Fruit fly (Drosophila melanogaster) ovary, adult (tissue): Measurements from ENCODE around the gene PRY.
"Not testable (repeated sequence)": the region's sequence is repeated elsewhere in the genome, so short reads cannot be mapped to it uniquely, and the experiment has no call there.

Source experiments
- CG17801 ChIP-seq: fragments of 200-800 bp; optimal IDR thresholded peaks from 2 replicates; lab custom pipeline; 2019; ENCODE audit warnings: missing biosample characterization, mild to moderate bottlenecking, missing genetic modification characterization, moderate library complexity; ENCODE audit not compliant: partially characterized antibody

Gene PRY

DNA sequence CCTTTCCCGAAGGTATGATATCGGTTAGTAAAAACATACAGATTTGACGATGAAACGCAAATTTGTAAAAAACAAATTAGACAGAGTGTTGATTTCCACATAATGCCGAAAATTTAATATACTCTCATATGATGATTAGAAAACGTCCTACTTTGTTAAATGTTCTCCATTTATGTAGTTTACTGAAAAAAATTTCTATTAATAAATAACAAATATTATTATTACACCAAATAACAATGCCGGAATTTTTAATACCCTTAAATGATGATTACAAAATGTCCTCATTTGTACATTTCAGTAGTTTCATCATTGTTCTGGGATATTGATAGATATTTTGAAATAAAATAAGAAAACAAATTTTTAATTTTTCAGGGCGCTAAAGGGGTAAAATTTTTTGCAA is at the start of gene PRY:
Gene PRY, minus strand, starts transcription at position 101 of the 400 bp plus-strand sequence.
- TF ChIP-seq CG17801 (GFP tag; lab: Kevin White, UChicago) = no peak

DNA sequence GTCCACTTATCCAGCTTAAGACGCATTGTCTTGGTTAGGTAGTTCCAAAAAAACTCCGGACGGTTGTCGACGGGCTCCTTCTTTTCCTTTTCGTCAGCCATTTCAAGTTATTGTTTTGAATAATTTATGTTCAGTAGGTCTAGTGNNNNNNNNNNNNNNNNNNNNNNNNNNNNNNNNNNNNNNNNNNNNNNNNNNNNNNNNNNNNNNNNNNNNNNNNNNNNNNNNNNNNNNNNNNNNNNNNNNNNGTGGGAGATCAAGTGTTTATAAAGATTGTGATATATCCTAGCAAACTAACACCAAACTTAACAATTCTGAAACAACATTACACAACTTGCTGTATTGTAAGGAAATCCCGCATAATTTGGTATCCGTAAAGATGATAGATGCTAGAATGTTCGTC is 54.4 kb downstream of the PRY start, which contains the start of gene kl-5:
Gene kl-5, minus strand, starts transcription at position 101 of the 400 bp plus-strand sequence.
- not testable (repeated sequence) for TF ChIP-seq CG17801 (GFP tag; lab: Kevin White, UChicago)
